Worm (Caenorhabditis elegans) whole organism, L4/young adult: ENCODE results near the gene gfl-1.

Experiments
- W03F9.2 ChIP-seq: fragments of 150-350 bp; optimal IDR thresholded peaks from 2 replicates; lab custom pipeline; 2014; ENCODE audit warnings: missing biosample characterization, missing genetic modification characterization
- dao-5 ChIP-seq: sonication (generic microtip); optimal IDR thresholded peaks from 2 replicates; lab custom pipeline; 2016; ENCODE audit warnings: missing genotype, missing genetic modification characterization, moderate library complexity, missing compliant biosample characterization
- him-1 ChIP-seq: sonication (generic microtip); optimal IDR thresholded peaks from 2 replicates; lab custom pipeline; 2016; ENCODE audit warnings: missing genotype, missing genetic modification reagents, missing genetic modification characterization, missing compliant biosample characterization

- no peak for TF ChIP-seq W03F9.2
- TF ChIP-seq dao-5 (tag; lab: Kevin White, UChicago), result no peak
- no peak for TF ChIP-seq him-1 (tag; lab: Kevin White, UChicago)
Measured at ce11 chrIV:11520960-11521359, at the start of gene gfl-1, which contains the start of gene M04B2.4.
